Worm (Caenorhabditis elegans) whole organism, mixed stage, embryonic: ENCODE measurements around the gene R02D5.7.

Experiments
- elt-3 ChIP-seq: fragments of 150-350 bp; optimal IDR thresholded peaks from 2 replicates; lab custom pipeline; 2014; ENCODE audit warnings: missing biosample characterization, missing genetic modification characterization
- ham-2 ChIP-seq: fragments of 200-800 bp; sonication (Bioruptor generic); optimal IDR thresholded peaks from 2 replicates; lab custom pipeline; 2018; ENCODE audit warnings: mild to moderate bottlenecking, missing genetic modification characterization, missing compliant biosample characterization
- nhr-12 ChIP-seq: fragments of 150-350 bp; optimal IDR thresholded peaks from 2 replicates; lab custom pipeline; 2014; ENCODE audit warnings: missing biosample characterization, missing genetic modification characterization
- nhr-237 ChIP-seq: fragments of 150-350 bp; optimal IDR thresholded peaks from 2 replicates; lab custom pipeline; 2014; ENCODE audit warnings: missing biosample characterization, missing genetic modification characterization
- nhr-28 ChIP-seq: fragments of 150-350 bp; optimal IDR thresholded peaks from 2 replicates; lab custom pipeline; 2014; ENCODE audit warnings: missing biosample characterization, missing genetic modification characterization
- nhr-76 ChIP-seq: sonication (generic microtip); optimal IDR thresholded peaks from 2 replicates; lab custom pipeline; 2017; ENCODE audit warnings: missing biosample characterization, missing genetic modification characterization
- sptf-1 ChIP-seq: sonication (generic microtip); optimal IDR thresholded peaks from 2 replicates; lab custom pipeline; 2017; ENCODE audit warnings: mild to moderate bottlenecking, missing genetic modification characterization, moderate library complexity, missing compliant biosample characterization
- tbx-8 ChIP-seq: fragments of 200-800 bp; sonication (Bioruptor generic); optimal IDR thresholded peaks from 2 replicates; lab custom pipeline; 2018; ENCODE audit warnings: mild to moderate bottlenecking, missing genetic modification characterization, moderate library complexity, missing compliant biosample characterization
- ztf-11 ChIP-seq: fragments of 150-350 bp; optimal IDR thresholded peaks from 2 replicates; lab custom pipeline; 2014; ENCODE audit warnings: missing biosample characterization, missing genetic modification characterization

ce11 chrV:14446453-14446852 lies 34.8 kb downstream of the R02D5.7 start:
- no peak for TF ChIP-seq ztf-11
- TF ChIP-seq nhr-12 (tag; lab: Kevin White, UChicago): no peak
- TF ChIP-seq elt-3 (tag; lab: Kevin White, UChicago): no peak
- TF ChIP-seq nhr-237 (tag; lab: Kevin White, UChicago): no peak
- TF ChIP-seq nhr-28 (tag; lab: Kevin White, UChicago): no peak
- TF ChIP-seq sptf-1: no peak
- no peak for TF ChIP-seq tbx-8 (GFP tag; lab: Kevin White, UChicago)
- no peak for TF ChIP-seq ham-2
- no peak for TF ChIP-seq nhr-76
